Worm (Caenorhabditis elegans) whole organism, L2 larva: ENCODE results near the gene clec-70.

ENCODE experiments used
- ZK546.5 ChIP-seq: sonication (generic microtip); optimal IDR thresholded peaks from 2 replicates; lab custom pipeline; 2017; ENCODE audit warnings: missing biosample characterization, missing genetic modification characterization
- ama-1 ChIP-seq: fragments of 150-350 bp; optimal IDR thresholded peaks from 2 replicates; lab custom pipeline; 2018; ENCODE audit warnings: inconsistent platforms
- mbf-1 ChIP-seq: sonication (generic microtip); optimal IDR thresholded peaks from 2 replicates; lab custom pipeline; 2017; ENCODE audit warnings: missing biosample characterization, missing genetic modification characterization
- unc-62 ChIP-seq: fragments of 150-350 bp; optimal IDR thresholded peaks from 2 replicates; lab custom pipeline; 2014; ENCODE audit warnings: missing biosample characterization, missing genetic modification reagents, missing genetic modification characterization

- TF ChIP-seq mbf-1 (no peak), unc-62 (GFP tag; lab: Kevin White, UChicago) (no peak), ZK546.5 (tag; lab: Kevin White, UChicago) (no peak), ama-1 (lab: Kevin White, UChicago) (no peak)
These were observed 31.0 kb downstream of the clec-70 start for ce11 chrIV:3963498-3963897.
